Worm (Caenorhabditis elegans) whole organism, early embryonic: ENCODE results near the gene T21D12.14.

Experiments used
- F13C5.2 ChIP-seq: sonication (generic microtip); optimal IDR thresholded peaks from 2 replicates; lab custom pipeline; 2017; ENCODE audit warnings: mild to moderate bottlenecking, missing genetic modification characterization, inconsistent platforms, missing compliant biosample characterization
- aly-1 ChIP-seq: sonication (generic microtip); optimal IDR thresholded peaks from 2 replicates; lab custom pipeline; 2016; ENCODE audit warnings: missing genetic modification characterization, missing compliant biosample characterization
- ama-1 ChIP-seq: fragments of 150-350 bp; optimal IDR thresholded peaks from 2 replicates; lab custom pipeline; 2014
- ceh-13 ChIP-seq: fragments of 200-800 bp; sonication (Bioruptor generic); optimal IDR thresholded peaks from 2 replicates; lab custom pipeline; 2018; ENCODE audit warnings: mild to moderate bottlenecking, missing genetic modification characterization, missing compliant biosample characterization
- ceh-36 ChIP-seq: sonication (generic microtip); optimal IDR thresholded peaks from 2 replicates; lab custom pipeline; 2016; ENCODE audit warnings: missing genetic modification characterization, inconsistent platforms, missing compliant biosample characterization
- ets-7 ChIP-seq: sonication (generic microtip); optimal IDR thresholded peaks from 2 replicates; lab custom pipeline; 2016; ENCODE audit warnings: missing genotype, missing genetic modification characterization, missing compliant biosample characterization
- flt-1 ChIP-seq: fragments of 200-800 bp; sonication (Bioruptor generic); IDR thresholded peaks from 2 replicates; pipeline ENCODE4 v1.3.6; 2022; ENCODE audit warnings: missing genetic modification characterization, missing compliant biosample characterization
- hnd-1 ChIP-seq: sonication (generic microtip); optimal IDR thresholded peaks from 2 replicates; lab custom pipeline; 2016; ENCODE audit warnings: missing genetic modification characterization, missing compliant biosample characterization
- pes-1 ChIP-seq: fragments of 200-800 bp; sonication (Bioruptor generic); IDR thresholded peaks from 2 replicates; pipeline ENCODE4 v1.3.6; 2022; ENCODE audit warnings: missing genetic modification reagents, missing genetic modification characterization, missing compliant biosample characterization
- sea-1 ChIP-seq: fragments of 200-800 bp; sonication (Bioruptor generic); conservative IDR thresholded peaks from 2 replicates; pipeline ENCODE4 v1.3.6; 2022; ENCODE audit warnings: missing genetic modification characterization, missing compliant biosample characterization
- tbx-11 ChIP-seq: fragments of 200-800 bp; sonication (Bioruptor generic); IDR thresholded peaks from 2 replicates; pipeline ENCODE4 v1.3.6; 2022; ENCODE audit warnings: missing genetic modification characterization, missing compliant biosample characterization
- tbx-37 ChIP-seq: fragments of 200-800 bp; sonication (Bioruptor generic); conservative IDR thresholded peaks from 2 replicates; pipeline ENCODE4 v1.3.6; 2022; ENCODE audit warnings: missing genetic modification reagents, missing genetic modification characterization, missing compliant biosample characterization
- tra-4 ChIP-seq: sonication (generic microtip); optimal IDR thresholded peaks from 2 replicates; lab custom pipeline; 2017; ENCODE audit warnings: missing genetic modification characterization, missing compliant biosample characterization

DNA sequence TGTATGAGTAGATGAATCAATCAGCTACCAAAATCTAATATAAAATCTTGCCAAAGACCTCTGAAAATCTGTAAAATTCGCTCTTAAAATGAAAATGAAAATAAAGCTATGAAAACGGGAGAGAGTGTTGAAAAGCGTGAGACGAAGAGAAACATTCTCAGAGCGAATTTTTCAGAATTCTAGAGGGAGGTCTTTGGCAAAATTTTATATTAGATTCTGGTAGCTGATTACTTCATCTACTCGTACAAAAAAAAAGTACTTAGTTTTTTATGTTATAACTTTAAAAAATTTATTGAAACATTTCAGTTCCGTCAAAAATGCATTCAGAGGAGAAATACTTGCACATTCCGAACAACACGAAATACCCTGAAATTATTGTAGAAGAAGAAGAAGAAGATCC is 36.8 kb upstream of the T21D12.14 start, which contains the start of gene drl-1:
- TF ChIP-seq F13C5.2 (tag; lab: Kevin White, UChicago) (no peak), aly-1 (no peak), ama-1 (lab: Kevin White, UChicago) (no peak), ceh-36 (tag; lab: Kevin White, UChicago) (no peak), tbx-11 (GFP tag; lab: Robert Waterston, UW) (no peak), ets-7 (tag; lab: Kevin White, UChicago) (no peak), sea-1 (GFP tag; lab: Robert Waterston, UW) (no peak), flt-1 (GFP tag; lab: Robert Waterston, UW) (no peak), tra-4 (tag; lab: Kevin White, UChicago) (no peak), tbx-37 (GFP tag; lab: Robert Waterston, UW) (no peak), hnd-1 (tag; lab: Kevin White, UChicago) (no peak), ceh-13 (GFP tag; lab: Kevin White, UChicago) (no peak), pes-1 (GFP tag; lab: Robert Waterston, UW) (no peak)
